Fruit fly (Drosophila melanogaster): ENCODE data around the gene sn.

The sn gene

dm6 chrX:7938482-7938804, 25.4 kb upstream of the sn start (continued):
- TF ChIP-seq CG1792 (GFP tag; optimal IDR thresholded peaks at IDR 0.05) (no peak), CG6791 (GFP tag; IDR thresholded peaks at IDR 0.05; ENCODE audit: partially characterized antibody) (no peak), peb (GFP tag; IDR thresholded peaks at IDR 0.05) (no peak), CG31224 (GFP tag; IDR thresholded peaks at IDR 0.05) (no peak), ssp (GFP tag; IDR thresholded peaks at IDR 0.05) (0 out of 2 replicates have a peak, but pooled peaks have one; percentile 1), dysf (GFP tag; IDR thresholded peaks at IDR 0.05) (0 out of 3 replicates have a peak, but pooled peaks have one; percentile 0), bowl (GFP tag; IDR thresholded peaks at IDR 0.05) (0 out of 2 replicates have a peak, but pooled peaks have one; percentile 3), CG10209 (GFP tag; optimal IDR thresholded peaks at IDR 0.05) (peak; percentile 4), Hsf (GFP tag; optimal IDR thresholded peaks at IDR 0.05) (no peak), klu (GFP tag; IDR thresholded peaks at IDR 0.05) (0 out of 2 replicates have a peak, but pooled peaks have one; percentile 3), Oaz (GFP tag; IDR thresholded peaks at IDR 0.05) (no peak), lmd (GFP tag; IDR thresholded peaks at IDR 0.05) (no peak), Dbx (GFP tag; IDR thresholded peaks at IDR 0.05) (no peak), CkIIα-i1 (GFP tag; IDR thresholded peaks at IDR 0.05) (no peak), usp (GFP tag; optimal IDR thresholded peaks at IDR 0.05) (no peak), NC2β (GFP tag; optimal IDR thresholded peaks at IDR 0.05) (no peak), chn (GFP tag; optimal IDR thresholded peaks at IDR 0.05) (peak; percentile 1), crc (GFP tag; optimal IDR thresholded peaks at IDR 0.05) (no peak), Dip2 (GFP tag; IDR thresholded peaks at IDR 0.05) (no peak), Dll (GFP tag; IDR thresholded peaks at IDR 0.05; ENCODE audit: partially characterized antibody) (no peak), CG2889 (GFP tag; IDR thresholded peaks at IDR 0.05) (no peak), CG42726 (GFP tag; IDR thresholded peaks at IDR 0.05; ENCODE audit: partially characterized antibody) (no peak), Tbp (GFP tag; optimal IDR thresholded peaks at IDR 0.05) (no peak), wor (GFP tag; IDR thresholded peaks at IDR 0.05) (no peak), Ssrp (tag; optimal IDR thresholded peaks at IDR 0.05) (no peak), CG8924 (tag; optimal IDR thresholded peaks at IDR 0.05) (peak; percentile 14), CG2116 (GFP tag; optimal IDR thresholded peaks at IDR 0.05) (no peak), CG2129 (GFP tag; IDR thresholded peaks at IDR 0.05; ENCODE audit: partially characterized antibody) (no peak), bigmax (GFP tag; optimal IDR thresholded peaks at IDR 0.05) (no peak), sens (GFP tag) (no peak), CG12236 (GFP tag; optimal IDR thresholded peaks at IDR 0.05) (no peak), cg (GFP tag; optimal IDR thresholded peaks at IDR 0.05) (no peak), E2f1 (GFP tag; IDR thresholded peaks at IDR 0.05) (no peak), CG10321 (GFP tag; IDR thresholded peaks at IDR 0.05) (no peak), slp2 (GFP tag; optimal IDR thresholded peaks at IDR 0.05) (no peak), zf30C (GFP tag; optimal IDR thresholded peaks at IDR 0.05) (no peak), HLH4C (GFP tag; IDR thresholded peaks at IDR 0.05; ENCODE audit: partially characterized antibody) (no peak), Bdp1 (GFP tag; optimal IDR thresholded peaks at IDR 0.05) (no peak), HHEX (GFP tag; optimal IDR thresholded peaks at IDR 0.05) (no peak), dimm (GFP tag; IDR thresholded peaks at IDR 0.05) (no peak), row (GFP tag; IDR thresholded peaks at IDR 0.05) (0 out of 3 replicates have a peak, but pooled peaks have one; percentile 37), CG13424 (tag; optimal IDR thresholded peaks at IDR 0.05) (peak; percentile 54), CG4328 (GFP tag; optimal IDR thresholded peaks at IDR 0.05) (no peak), CG1647 (GFP tag; optimal IDR thresholded peaks at IDR 0.05) (no peak), CG8281 (tag; optimal IDR thresholded peaks at IDR 0.05) (no peak), sima (GFP tag; optimal IDR thresholded peaks at IDR 0.05) (no peak), pho (GFP tag; optimal IDR thresholded peaks at IDR 0.05) (no peak), Eip74EF (GFP tag; optimal IDR thresholded peaks at IDR 0.05) (no peak), CG8765 (GFP tag; IDR thresholded peaks at IDR 0.05) (no peak), Dref (GFP tag; IDR thresholded peaks at IDR 0.05) (no peak), CG1832 (GFP tag; optimal IDR thresholded peaks at IDR 0.05) (no peak), CG6175 (GFP tag; IDR thresholded peaks at IDR 0.05) (no peak), CG7839 (tag; optimal IDR thresholded peaks at IDR 0.05) (no peak)

All from whole organism, embryonic.